Worm (Caenorhabditis elegans) whole organism, young adult: ENCODE measurements around the gene lido-10.

ENCODE experiments used
- B0336.3 ChIP-seq: fragments of 200-800 bp; sonication (Bioruptor generic); IDR thresholded peaks from 2 replicates; pipeline ENCODE4 v1.3.6; 2022; ENCODE audit warnings: missing genetic modification characterization, missing compliant biosample characterization
- F22D6.2 ChIP-seq: sonication (generic microtip); optimal IDR thresholded peaks from 2 replicates; lab custom pipeline; 2016; ENCODE audit warnings: mild to moderate bottlenecking, missing genetic modification characterization, missing compliant biosample characterization
- F23B12.7 ChIP-seq: sonication (generic microtip); optimal IDR thresholded peaks from 2 replicates; lab custom pipeline; 2017; ENCODE audit warnings: missing genetic modification characterization, mild to moderate bottlenecking, missing compliant biosample characterization, antibody characterized with exemption, moderate library complexity; ENCODE audit not compliant: insufficient read depth
- F55B11.4 ChIP-seq: sonication (generic microtip); optimal IDR thresholded peaks from 2 replicates; lab custom pipeline; 2016; ENCODE audit warnings: missing compliant biosample characterization, missing genetic modification characterization, borderline replicate concordance; ENCODE audit not compliant: insufficient read depth
- F57C9.4 ChIP-seq: sonication (generic microtip); optimal IDR thresholded peaks from 2 replicates; lab custom pipeline; 2017; ENCODE audit warnings: mild to moderate bottlenecking, missing genetic modification characterization, missing compliant biosample characterization
- Y53G8AR.9 ChIP-seq: fragments of 200-800 bp; sonication (Bioruptor generic); conservative IDR thresholded peaks from 2 replicates; pipeline ENCODE4 v1.3.6; 2022; ENCODE audit warnings: missing genetic modification reagents, missing genetic modification characterization, missing compliant biosample characterization
- Y56A3A.18 ChIP-seq: fragments of 200-800 bp; sonication (Bioruptor generic); IDR thresholded peaks from 2 replicates; pipeline ENCODE4 v1.3.6; 2022; ENCODE audit warnings: missing genetic modification reagents, missing genetic modification characterization, missing compliant biosample characterization
- aptf-2 ChIP-seq: fragments of 200-800 bp; sonication (Bioruptor generic); conservative IDR thresholded peaks from 2 replicates; pipeline ENCODE4 v1.3.6; 2022; ENCODE audit warnings: missing genetic modification reagents, missing genetic modification characterization, missing compliant biosample characterization
- aptf-3 ChIP-seq: fragments of 200-800 bp; sonication (Bioruptor generic); IDR thresholded peaks from 2 replicates; pipeline ENCODE4 v1.3.6; 2022; ENCODE audit warnings: missing genetic modification characterization, missing compliant biosample characterization
- attf-3 ChIP-seq: fragments of 200-800 bp; sonication (Bioruptor generic); conservative IDR thresholded peaks from 2 replicates; pipeline ENCODE4 v1.3.6; 2022; ENCODE audit warnings: missing genetic modification reagents, missing genetic modification characterization, missing compliant biosample characterization
- bed-1 ChIP-seq: fragments of 200-800 bp; sonication (Bioruptor generic); IDR thresholded peaks from 2 replicates; pipeline ENCODE4 v1.3.6; 2022; ENCODE audit warnings: missing genetic modification reagents, missing genetic modification characterization, missing compliant biosample characterization
- ccch-3 ChIP-seq: fragments of 200-800 bp; sonication (Bioruptor generic); optimal IDR thresholded peaks from 2 replicates; lab custom pipeline; 2018; ENCODE audit warnings: mild to moderate bottlenecking, missing genetic modification characterization, missing compliant biosample characterization
- cebp-1 ChIP-seq, 2 experiments: fragments of 200-800 bp in 1 of 2; sonication (Bioruptor generic) in 1 of 2; sonication (generic microtip) in 1 of 2; IDR thresholded peaks in 1 of 2; optimal IDR thresholded peaks in 1 of 2; 2 replicates each; pipeline versions ENCODE4 v1.3.6 to Lab custom; 2017 to 2022; ENCODE audit warnings: missing compliant biosample characterization in 2 of 2, missing genetic modification characterization in 2 of 2, mild to moderate bottlenecking in 1 of 2, missing genetic modification reagents in 1 of 2, moderate library complexity in 1 of 2
- cebp-2 ChIP-seq: fragments of 200-800 bp; sonication (Bioruptor generic); IDR thresholded peaks from 2 replicates; pipeline ENCODE4 v1.3.6; 2022; ENCODE audit warnings: missing genetic modification characterization, missing compliant biosample characterization
- ceh-100 ChIP-seq: fragments of 200-800 bp; sonication (Bioruptor generic); IDR thresholded peaks from 2 replicates; pipeline ENCODE4 v1.3.6; 2022; ENCODE audit warnings: missing genetic modification reagents, missing genetic modification characterization, missing compliant biosample characterization
- ceh-27 ChIP-seq: fragments of 200-800 bp; sonication (Bioruptor generic); optimal IDR thresholded peaks from 2 replicates; lab custom pipeline; 2018; ENCODE audit warnings: mild to moderate bottlenecking, missing genetic modification characterization, moderate library complexity, missing compliant biosample characterization
- ceh-58 ChIP-seq: fragments of 200-800 bp; sonication (Bioruptor generic); IDR thresholded peaks from 2 replicates; pipeline ENCODE4 v1.3.6; 2022; ENCODE audit warnings: missing genetic modification characterization, missing compliant biosample characterization
- egrh-3 ChIP-seq: fragments of 200-800 bp; sonication (Bioruptor generic); IDR thresholded peaks from 2 replicates; pipeline ENCODE4 v1.3.6; 2022; ENCODE audit warnings: missing genetic modification reagents, missing genetic modification characterization, missing compliant biosample characterization
- ets-4 ChIP-seq: fragments of 200-800 bp; sonication (Bioruptor generic); optimal IDR thresholded peaks from 2 replicates; lab custom pipeline; 2018; ENCODE audit warnings: mild to moderate bottlenecking, missing genetic modification characterization, missing compliant biosample characterization
- him-1 ChIP-seq: sonication (generic microtip); optimal IDR thresholded peaks from 2 replicates; lab custom pipeline; 2016; ENCODE audit warnings: missing genotype, missing genetic modification reagents, missing genetic modification characterization, missing compliant biosample characterization
- hlh-12 ChIP-seq: sonication (generic microtip); optimal IDR thresholded peaks from 2 replicates; lab custom pipeline; 2016; ENCODE audit warnings: missing genetic modification characterization, missing compliant biosample characterization
- hmg-20 ChIP-seq: fragments of 200-800 bp; sonication (Bioruptor generic); IDR thresholded peaks from 2 replicates; pipeline ENCODE4 v1.3.6; 2022; ENCODE audit warnings: missing genetic modification reagents, missing genetic modification characterization, missing compliant biosample characterization
- hrde-1 ChIP-seq: sonication (generic microtip); optimal IDR thresholded peaks from 2 replicates; lab custom pipeline; 2016; ENCODE audit warnings: missing genetic modification characterization, mild to moderate bottlenecking, missing compliant biosample characterization, moderate library complexity, missing genotype, missing genetic modification reagents, borderline replicate concordance
- hsf-1 ChIP-seq: fragments of 200-800 bp; sonication (Bioruptor generic); IDR thresholded peaks from 2 replicates; pipeline ENCODE4 v1.3.6; 2022; ENCODE audit warnings: missing genetic modification reagents, missing genetic modification characterization, missing compliant biosample characterization
- lin-54 ChIP-seq: fragments of 200-800 bp; sonication (Bioruptor generic); optimal IDR thresholded peaks from 2 replicates; lab custom pipeline; 2018; ENCODE audit warnings: mild to moderate bottlenecking, missing genetic modification characterization, missing compliant biosample characterization
- lir-1 ChIP-seq: fragments of 200-800 bp; sonication (Bioruptor generic); conservative IDR thresholded peaks from 2 replicates; pipeline ENCODE4 v1.3.6; 2022; ENCODE audit warnings: missing genetic modification reagents, missing genetic modification characterization, missing compliant biosample characterization
- madf-3 ChIP-seq: fragments of 200-800 bp; sonication (Bioruptor generic); IDR thresholded peaks from 2 replicates; pipeline ENCODE4 v1.3.6; 2022; ENCODE audit warnings: missing genetic modification reagents, missing genetic modification characterization, missing compliant biosample characterization
- madf-6 ChIP-seq: fragments of 200-800 bp; sonication (Bioruptor generic); IDR thresholded peaks from 2 replicates; pipeline ENCODE4 v1.3.6; 2022; ENCODE audit warnings: missing genetic modification reagents, missing genetic modification characterization, missing compliant biosample characterization
- nfya-2 ChIP-seq: fragments of 200-800 bp; sonication (Bioruptor generic); IDR thresholded peaks from 2 replicates; pipeline ENCODE4 v1.3.6; 2022; ENCODE audit warnings: missing genetic modification reagents, missing genetic modification characterization, missing compliant biosample characterization
- pbrm-1 ChIP-seq: fragments of 200-800 bp; sonication (Bioruptor generic); IDR thresholded peaks from 2 replicates; pipeline ENCODE4 v1.3.6; 2022; ENCODE audit warnings: missing genetic modification reagents, missing genetic modification characterization, missing compliant biosample characterization
- pha-4 ChIP-seq: fragments of 150-350 bp; sonication (generic microtip); optimal IDR thresholded peaks from 2 replicates; lab custom pipeline; 2014; ENCODE audit warnings: missing biosample characterization, missing genetic modification reagents, missing genetic modification characterization
- snpc-1.3 ChIP-seq: sonication (generic microtip); optimal IDR thresholded peaks from 2 replicates; lab custom pipeline; 2017; ENCODE audit warnings: missing genetic modification characterization, mild to moderate bottlenecking, missing compliant biosample characterization, antibody characterized with exemption, moderate library complexity, missing genotype, missing genetic modification reagents; ENCODE audit not compliant: insufficient read depth
- unc-62 ChIP-seq: fragments of 150-350 bp; optimal IDR thresholded peaks from 2 replicates; lab custom pipeline; 2014; ENCODE audit warnings: missing biosample characterization, missing genetic modification reagents, missing genetic modification characterization
- zfh-2 ChIP-seq: fragments of 200-800 bp; sonication (Bioruptor generic); conservative IDR thresholded peaks from 2 replicates; pipeline ENCODE4 v1.3.6; 2022; ENCODE audit warnings: missing genetic modification reagents, missing genetic modification characterization, missing compliant biosample characterization
- ztf-28 ChIP-seq: fragments of 200-800 bp; sonication (Bioruptor generic); IDR thresholded peaks from 2 replicates; pipeline ENCODE4 v1.3.6; 2022; ENCODE audit warnings: missing genetic modification reagents, missing genetic modification characterization, missing compliant biosample characterization

Gene lido-10

DNA sequence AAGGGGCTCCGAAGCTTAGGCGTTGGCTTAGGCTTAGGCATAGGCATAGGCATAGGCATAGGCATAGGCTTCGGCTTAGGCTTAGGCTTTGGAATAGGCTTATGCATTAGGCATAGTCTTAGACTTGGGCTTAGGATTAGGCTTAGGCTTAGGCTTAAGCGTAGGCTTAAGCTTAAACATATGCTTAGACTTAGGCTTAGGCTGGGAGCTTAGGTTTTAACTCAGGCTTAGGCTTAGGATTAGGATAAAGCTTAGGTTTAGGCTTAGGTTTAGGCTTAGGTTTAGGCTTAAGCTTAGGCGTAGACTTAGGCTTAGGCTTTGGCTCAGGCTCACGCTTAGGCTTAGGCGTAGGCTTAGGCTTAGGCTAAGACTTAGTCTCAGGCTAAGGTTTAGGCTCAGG, 12.2 kb upstream of the lido-10 start:
- no peak for TF ChIP-seq unc-62 (GFP tag; lab: Kevin White, UChicago)
- no peak for TF ChIP-seq nfya-2 (GFP tag; lab: Robert Waterston, UW)
- no peak for TF ChIP-seq lin-54 (GFP tag; lab: Kevin White, UChicago)
- TF ChIP-seq cebp-2 (GFP tag; lab: Robert Waterston, UW) = no peak
- 0 out of 2 replicates have a peak, but pooled peaks have one; percentile 28 for TF ChIP-seq Y53G8AR.9
- no peak for TF ChIP-seq zfh-2 (GFP tag; lab: Robert Waterston, UW)
- no peak for TF ChIP-seq hrde-1 (tag; lab: Kevin White, UChicago)
- TF ChIP-seq, all 124 proteins: peak for 1

- TF ChIP-seq madf-3 (GFP tag; lab: Robert Waterston, UW) (no peak), ceh-58 (GFP tag; lab: Robert Waterston, UW) (no peak), ets-4 (no peak), ceh-27 (GFP tag; lab: Kevin White, UChicago) (peak; percentile 13), hsf-1 (GFP tag; lab: Robert Waterston, UW) (no peak), Y56A3A.18 (GFP tag; lab: Robert Waterston, UW) (no peak), ceh-100 (GFP tag; lab: Robert Waterston, UW) (peak; percentile 91), ccch-3 (GFP tag; lab: Kevin White, UChicago) (no peak), him-1 (peak; percentile 22)
- TF ChIP-seq, all 124 proteins: peak for 3
Observed at ce11 chrII:2991555-2992083, 10.7 kb upstream of the lido-10 start, which contains the start of gene K08A2.2. K08A2.2 (plus strand) TSS chrII:2991605.

- no peak for TF ChIP-seq egrh-3
- TF ChIP-seq aptf-3 (GFP tag; lab: Robert Waterston, UW) = no peak
- no peak for TF ChIP-seq madf-6 (GFP tag; lab: Robert Waterston, UW)
- TF ChIP-seq ceh-100 (GFP tag; lab: Robert Waterston, UW) = peak; percentile 39
- no peak for TF ChIP-seq snpc-1.3 (tag; lab: Kevin White, UChicago)
- TF ChIP-seq zfh-2 (GFP tag; lab: Robert Waterston, UW) = no peak
- no peak for TF ChIP-seq ztf-28 (GFP tag; lab: Robert Waterston, UW)
- TF ChIP-seq F22D6.2 (tag; lab: Kevin White, UChicago) = no peak
- no peak for TF ChIP-seq ccch-3 (GFP tag; lab: Kevin White, UChicago)
- TF ChIP-seq F23B12.7 (tag; lab: Kevin White, UChicago) = no peak
- TF ChIP-seq F57C9.4 (tag; lab: Kevin White, UChicago) = no peak
- no peak for TF ChIP-seq bed-1 (GFP tag; lab: Robert Waterston, UW)
- no peak for TF ChIP-seq B0336.3
- 0 out of 2 replicates have a peak, but pooled peaks have one; percentile 48 for TF ChIP-seq madf-3 (GFP tag; lab: Robert Waterston, UW)
- no peak for TF ChIP-seq lir-1 (GFP tag; lab: Robert Waterston, UW)
- TF ChIP-seq pbrm-1 (GFP tag; lab: Robert Waterston, UW) = no peak
- TF ChIP-seq hsf-1 (GFP tag; lab: Robert Waterston, UW) = no peak
- no peak for TF ChIP-seq pha-4 (tag; lab: Kevin White, UChicago)
Observed at ce11 chrII:2992300-2992699, 10.0 kb upstream of the lido-10 start.

- TF ChIP-seq F55B11.4 (no peak), cebp-1 (GFP tag; IDR thresholded peaks at IDR 0.05; lab: Robert Waterston, UW) (no peak), cebp-1 (tag; optimal IDR thresholded peaks at IDR 0.05; lab: Kevin White, UChicago) (peak; percentile 87), hlh-12 (tag; lab: Kevin White, UChicago) (no peak), hmg-20 (GFP tag; lab: Robert Waterston, UW) (no peak), attf-3 (GFP tag; lab: Robert Waterston, UW) (no peak), aptf-2 (GFP tag; lab: Robert Waterston, UW) (no peak)
Observed at ce11 chrII:2994590-2995392, 7.5 kb upstream of the lido-10 start.
